Fruit fly (Drosophila melanogaster) whole organism, wandering third instar larva: ENCODE results near the gene sip3.

Experiments used
- Abd-B ChIP-seq: fragments of >200 bp; optimal IDR thresholded peaks from 2 replicates; lab custom pipeline; 2017; ENCODE audit warnings: missing biosample characterization, missing genetic modification characterization
- CG32264 ChIP-seq: fragments of 200-800 bp; sonication (Bioruptor generic); optimal IDR thresholded peaks from 2 replicates; lab custom pipeline; 2016; ENCODE audit warnings: missing biosample characterization, missing genetic modification characterization
- CG9705 ChIP-seq: fragments of 200-800 bp; sonication (Bioruptor generic); optimal IDR thresholded peaks from 2 replicates; lab custom pipeline; 2018; ENCODE audit warnings: missing biosample characterization, mild to moderate bottlenecking, missing genetic modification characterization
- CrebA ChIP-seq: fragments of 200-800 bp; sonication (Bioruptor generic); optimal IDR thresholded peaks from 2 replicates; lab custom pipeline; 2016; ENCODE audit warnings: missing biosample characterization, mild to moderate bottlenecking, missing genetic modification characterization, borderline replicate concordance
- Dfd ChIP-seq: fragments of >200 bp; optimal IDR thresholded peaks from 2 replicates; lab custom pipeline; 2017; ENCODE audit warnings: missing biosample characterization, missing genetic modification characterization
- Dif ChIP-seq: fragments of 200-275, 200-300 bp; sonication (Bioruptor generic); optimal IDR thresholded peaks from 2 replicates; lab custom pipeline; 2018; ENCODE audit warnings: missing biosample characterization, missing genetic modification characterization; ENCODE audit not compliant: partially characterized antibody
- GATAd ChIP-seq: sonication (Bioruptor generic); optimal IDR thresholded peaks from 2 replicates; lab custom pipeline; 2016; ENCODE audit warnings: missing biosample characterization, missing genetic modification characterization
- HLH106 ChIP-seq: fragments of 200-800 bp; optimal IDR thresholded peaks from 3 replicates; lab custom pipeline; 2019; ENCODE audit warnings: missing biosample characterization, mild to moderate bottlenecking, missing genetic modification characterization, moderate library complexity
- Hnf4 ChIP-seq: fragments of 200-800 bp; sonication (Bioruptor generic); optimal IDR thresholded peaks from 2 replicates; lab custom pipeline; 2016; ENCODE audit warnings: missing biosample characterization, mild to moderate bottlenecking, missing genetic modification characterization
- Hr78 ChIP-seq: fragments of >200 bp; optimal IDR thresholded peaks from 2 replicates; lab custom pipeline; 2017; ENCODE audit warnings: missing biosample characterization, missing genetic modification characterization
- Hr83 ChIP-seq: fragments of 200-300 bp; sonication (Bioruptor generic); optimal IDR thresholded peaks from 2 replicates; lab custom pipeline; 2016; ENCODE audit warnings: missing biosample characterization, mild to moderate bottlenecking, missing genetic modification characterization, moderate library complexity; ENCODE audit not compliant: poor library complexity, severe bottlenecking
- Jra ChIP-seq: sonication (Bioruptor generic); optimal IDR thresholded peaks from 2 replicates; lab custom pipeline; 2016; ENCODE audit warnings: missing biosample characterization, missing genetic modification characterization
- Mio ChIP-seq: sonication (Bioruptor generic); optimal IDR thresholded peaks from 2 replicates; lab custom pipeline; 2016; ENCODE audit warnings: missing biosample characterization, missing genetic modification characterization
- Myc ChIP-seq: fragments of >200 bp; optimal IDR thresholded peaks from 2 replicates; lab custom pipeline; 2017
- N ChIP-seq: fragments of >200 bp; optimal IDR thresholded peaks from 2 replicates; lab custom pipeline; 2018; ENCODE audit warnings: missing biosample characterization, missing external identifiers, missing genetic modification characterization
- OdsH ChIP-seq: fragments of 200-800 bp; sonication (Bioruptor generic); optimal IDR thresholded peaks from 2 replicates; lab custom pipeline; 2016; ENCODE audit warnings: missing biosample characterization, mild to moderate bottlenecking, missing genetic modification characterization
- Rel ChIP-seq, 2 experiments: fragments of 200-800 bp; sonication (Bioruptor generic) in 1 of 2; optimal IDR thresholded peaks; 2 replicates in 1 of 2; 3 replicates in 1 of 2; lab custom pipeline; 2016 to 2019; ENCODE audit warnings: mild to moderate bottlenecking in 2 of 2, missing biosample characterization in 2 of 2, missing genetic modification characterization in 2 of 2, moderate library complexity in 1 of 2
- Sp1 ChIP-seq: fragments of 200-800 bp; sonication (Bioruptor generic); optimal IDR thresholded peaks from 3 replicates; lab custom pipeline; 2019; ENCODE audit warnings: missing biosample characterization, mild to moderate bottlenecking, missing genetic modification characterization, moderate library complexity
- Vsx2 ChIP-seq: fragments of 200-300, 225-300 bp; sonication (Bioruptor generic); optimal IDR thresholded peaks from 2 replicates; lab custom pipeline; 2018; ENCODE audit warnings: missing biosample characterization, missing genetic modification characterization; ENCODE audit not compliant: partially characterized antibody
- br ChIP-seq: fragments of 200-800 bp; sonication (Bioruptor generic); optimal IDR thresholded peaks from 2 replicates; lab custom pipeline; 2016; ENCODE audit warnings: missing biosample characterization, missing genetic modification characterization
- brk ChIP-seq: fragments of 200-800 bp; sonication (Bioruptor generic); optimal IDR thresholded peaks from 2 replicates; lab custom pipeline; 2016; ENCODE audit warnings: missing biosample characterization, mild to moderate bottlenecking, missing genetic modification characterization
- dl ChIP-seq, 2 experiments: fragments of 175-275, 200-275 bp in 1 of 2; fragments of 200-275 bp in 1 of 2; sonication (Bioruptor generic); optimal IDR thresholded peaks; lab custom pipeline; 2018; ENCODE audit warnings: mild to moderate bottlenecking in 2 of 2, missing biosample characterization in 2 of 2, missing genetic modification characterization in 2 of 2, moderate library complexity in 2 of 2; ENCODE audit not compliant: partially characterized antibody in 2 of 2, insufficient read depth in 1 of 2
- dmrt93B ChIP-seq: fragments of 200-800 bp; sonication (Bioruptor generic); optimal IDR thresholded peaks from 2 replicates; lab custom pipeline; 2018; ENCODE audit warnings: missing biosample characterization, mild to moderate bottlenecking, missing genetic modification characterization
- dsf ChIP-seq: sonication (Bioruptor generic); optimal IDR thresholded peaks from 2 replicates; lab custom pipeline; 2016; ENCODE audit warnings: missing biosample characterization, missing genetic modification characterization, borderline replicate concordance
- ey ChIP-seq: fragments of 200-800 bp; sonication (Bioruptor generic); optimal IDR thresholded peaks from 2 replicates; lab custom pipeline; 2016; ENCODE audit warnings: missing biosample characterization, missing genetic modification characterization
- foxo ChIP-seq, 2 experiments: fragments of 200-800 bp; sonication (Bioruptor generic); optimal IDR thresholded peaks; 2 replicates in 1 of 2; 3 replicates in 1 of 2; lab custom pipeline; 2016 to 2017; ENCODE audit warnings: missing biosample characterization in 2 of 2, missing genetic modification characterization in 2 of 2
- fru ChIP-seq: fragments of 200-800 bp; sonication (Bioruptor generic); optimal IDR thresholded peaks from 3 replicates; lab custom pipeline; 2016; ENCODE audit warnings: missing biosample characterization, mild to moderate bottlenecking, missing genetic modification characterization
- h ChIP-seq: fragments of 200-800 bp; sonication (Bioruptor generic); optimal IDR thresholded peaks from 3 replicates; lab custom pipeline; 2016; ENCODE audit warnings: missing biosample characterization, mild to moderate bottlenecking, missing genetic modification characterization
- jim ChIP-seq: fragments of 175-275, 200-325 bp; sonication (Bioruptor generic); optimal IDR thresholded peaks from 2 replicates; lab custom pipeline; 2016; ENCODE audit warnings: missing biosample characterization, mild to moderate bottlenecking, missing genetic modification characterization
- lola ChIP-seq: fragments of >200 bp; optimal IDR thresholded peaks from 2 replicates; lab custom pipeline; 2017; ENCODE audit warnings: missing biosample characterization, missing genetic modification characterization
- pan ChIP-seq: fragments of >200 bp; optimal IDR thresholded peaks from 2 replicates; lab custom pipeline; 2017
- psq ChIP-seq: fragments of 200-800 bp; sonication (Bioruptor generic); optimal IDR thresholded peaks from 3 replicates; lab custom pipeline; 2017; ENCODE audit warnings: missing biosample characterization, mild to moderate bottlenecking, missing genetic modification characterization, moderate library complexity
- rgr ChIP-seq: fragments of 200-800 bp; sonication (Bioruptor generic); optimal IDR thresholded peaks from 3 replicates; lab custom pipeline; 2016; ENCODE audit warnings: missing biosample characterization, mild to moderate bottlenecking, missing genetic modification characterization
- sage ChIP-seq: fragments of 200-800 bp; sonication (Bioruptor generic); optimal IDR thresholded peaks from 2 replicates; lab custom pipeline; 2016; ENCODE audit warnings: missing biosample characterization, mild to moderate bottlenecking, missing genetic modification characterization
- sv ChIP-seq: fragments of 200-800 bp; sonication (Bioruptor generic); optimal IDR thresholded peaks from 3 replicates; lab custom pipeline; 2016; ENCODE audit warnings: missing biosample characterization, missing genetic modification characterization
- tai ChIP-seq: sonication (Bioruptor generic); optimal IDR thresholded peaks from 2 replicates; lab custom pipeline; 2016; ENCODE audit warnings: missing biosample characterization, missing genetic modification characterization
- usp ChIP-seq: fragments of >200 bp; optimal IDR thresholded peaks from 2 replicates; lab custom pipeline; 2017; ENCODE audit warnings: missing biosample characterization, missing genetic modification characterization
- woc ChIP-seq: sonication (Bioruptor generic); optimal IDR thresholded peaks from 2 replicates; lab custom pipeline; 2016; ENCODE audit warnings: missing biosample characterization, mild to moderate bottlenecking, missing genetic modification characterization

Gene sip3

dm6 chr3R:31747429-31748048 lies 24.5 kb upstream of the sip3 start, which contains the start of the genes nero and CG1910:
nero (minus strand) TSS chr3R:31747558.
CG1910 (plus strand) TSS chr3R:31747643.
- TF ChIP-seq HLH106 (peak; percentile 15), tai (GFP tag; lab: Kevin White, UChicago) (no peak), Hr83 (GFP tag; lab: Kevin White, UChicago) (peak; percentile 55), foxo (GFP tag; optimal IDR thresholded peaks at IDR 0.05; lab: Kevin White, UChicago) (peak in 1 of 2 experiments; percentile 15), lola (GFP tag; lab: Kevin White, UChicago) (no peak), Sp1 (GFP tag; lab: Kevin White, UChicago) (peak; percentile 19), rgr (GFP tag; lab: Kevin White, UChicago) (peak; percentile 29), N (GFP tag; lab: Kevin White, UChicago) (no peak), Myc (peak; percentile 47), Rel (GFP tag; optimal IDR thresholded peaks at IDR 0.05; lab: Kevin White, UChicago) (no peak), Rel (tag; optimal IDR thresholded peaks at IDR 0.05; lab: Kevin White, UChicago) (peak; percentile 33), h (GFP tag; lab: Kevin White, UChicago) (peak; percentile 46), OdsH (GFP tag; lab: Kevin White, UChicago) (peak; percentile 8), dl (GFP tag; optimal IDR thresholded peaks at IDR 0.05; lab: Kevin White, UChicago; ENCODE audit: insufficient read depth in 1 of 2, partially characterized antibody in 2 of 2) (peak in 1 of 2 experiments; percentile 26), Jra (GFP tag; lab: Kevin White, UChicago) (peak; percentile 22), Hnf4 (GFP tag; lab: Kevin White, UChicago) (peak; percentile 34)

dm6 chr3R:31748093-31748996 lies 23.7 kb upstream of the sip3 start:
- TF ChIP-seq Myc (no peak), Hr83 (GFP tag; lab: Kevin White, UChicago) (no peak), Hnf4 (GFP tag; lab: Kevin White, UChicago) (peak; percentile 4), CG9705 (no peak), OdsH (GFP tag; lab: Kevin White, UChicago) (no peak), usp (GFP tag; lab: Kevin White, UChicago) (no peak), Vsx2 (no peak), Hr78 (GFP tag; lab: Kevin White, UChicago) (peak; percentile 6), h (GFP tag; lab: Kevin White, UChicago) (peak; percentile 30), rgr (GFP tag; lab: Kevin White, UChicago) (peak; percentile 21), dsf (GFP tag; lab: Kevin White, UChicago) (no peak), CG32264 (GFP tag; lab: Kevin White, UChicago) (no peak), fru (GFP tag; lab: Kevin White, UChicago) (peak; percentile 41), sv (GFP tag; lab: Kevin White, UChicago) (no peak), woc (GFP tag; lab: Kevin White, UChicago) (no peak), jim (GFP tag; lab: Kevin White, UChicago) (no peak), Dfd (GFP tag; lab: Kevin White, UChicago) (no peak), br (GFP tag; lab: Kevin White, UChicago) (peak; percentile 18), ey (GFP tag; lab: Kevin White, UChicago) (no peak), dmrt93B (GFP tag; lab: Kevin White, UChicago) (no peak), pan (lab: Kevin White, UChicago) (no peak), N (GFP tag; lab: Kevin White, UChicago) (peak; percentile 81), CrebA (GFP tag; lab: Kevin White, UChicago) (no peak), foxo (GFP tag; optimal IDR thresholded peaks at IDR 0.05; lab: Kevin White, UChicago) (peak in 1 of 2 experiments; percentile 40), Dif (GFP tag; lab: Kevin White, UChicago) (peak; percentile 20), dl (GFP tag; optimal IDR thresholded peaks at IDR 0.05; lab: Kevin White, UChicago; ENCODE audit: insufficient read depth in 1 of 2, partially characterized antibody in 2 of 2) (no peak), HLH106 (no peak), Rel (GFP tag; optimal IDR thresholded peaks at IDR 0.05; lab: Kevin White, UChicago) (peak; percentile 53), Rel (tag; optimal IDR thresholded peaks at IDR 0.05; lab: Kevin White, UChicago) (peak; percentile 59), lola (GFP tag; lab: Kevin White, UChicago) (no peak), psq (GFP tag; lab: Kevin White, UChicago) (peak; percentile 100), brk (GFP tag; lab: Kevin White, UChicago) (no peak), Sp1 (GFP tag; lab: Kevin White, UChicago) (peak; percentile 61), Mio (GFP tag; lab: Kevin White, UChicago) (no peak), sage (no peak), Abd-B (no peak), tai (GFP tag; lab: Kevin White, UChicago) (no peak), Jra (GFP tag; lab: Kevin White, UChicago) (no peak), GATAd (GFP tag; lab: Kevin White, UChicago) (no peak)
